Worm (Caenorhabditis elegans): ENCODE data around the gene nhr-41.
A peak's percentile ranks its signal among the peaks of the same experiment; 100 is the strongest.

Gene nhr-41

ce11 chrIV:1389021-1389420 is 3.0 kb downstream of the nhr-41 start:
- peak; percentile 41 for TF ChIP-seq nhr-90 (tag; optimal IDR thresholded peaks at IDR 0.05; ENCODE audit: poor library complexity)
- no peak for TF ChIP-seq sptf-1 (tag; optimal IDR thresholded peaks at IDR 0.05)
- peak; percentile 28 for TF ChIP-seq nhr-19 (GFP tag; conservative IDR thresholded peaks at IDR 0.05)
- TF ChIP-seq unc-86 (tag; optimal IDR thresholded peaks at IDR 0.05): no peak
- TF ChIP-seq elt-2 (tag; optimal IDR thresholded peaks at IDR 0.05): no peak
- no peak for TF ChIP-seq ceh-82 (tag; optimal IDR thresholded peaks at IDR 0.05)
- no peak for TF ChIP-seq ceh-88 (GFP tag; IDR thresholded peaks at IDR 0.05)
- no peak for TF ChIP-seq snpc-4 (tag; optimal IDR thresholded peaks at IDR 0.05)
- peak; percentile 9 for TF ChIP-seq swsn-7 (tag; optimal IDR thresholded peaks at IDR 0.05)
- TF ChIP-seq lin-39 (tag; optimal IDR thresholded peaks at IDR 0.05): no peak
- TF ChIP-seq snu-23 (GFP tag; optimal IDR thresholded peaks at IDR 0.05): peak; percentile 64
- peak; percentile 96 for TF ChIP-seq grh-1 (GFP tag; IDR thresholded peaks at IDR 0.05)
- TF ChIP-seq lin-14 (GFP tag; optimal IDR thresholded peaks at IDR 0.05): peak; percentile 64
- TF ChIP-seq alr-1 (tag; optimal IDR thresholded peaks at IDR 0.05; ENCODE audit: borderline replicate concordance): no peak
- peak in 1 of 2 experiments; percentile 3 for TF ChIP-seq mdl-1 (tag; optimal IDR thresholded peaks at IDR 0.05)
- TF ChIP-seq nhr-85 (tag): peak; percentile 89
- TF ChIP-seq lin-15B (tag; optimal IDR thresholded peaks at IDR 0.05): no peak
- no peak for TF ChIP-seq elt-3 (tag; optimal IDR thresholded peaks at IDR 0.05)
- TF ChIP-seq nhr-47 (tag; optimal IDR thresholded peaks at IDR 0.05): peak; percentile 29
- peak; percentile 66 for TF ChIP-seq nhr-71 (tag; optimal IDR thresholded peaks at IDR 0.05)
- TF ChIP-seq dpl-1 (GFP tag; optimal IDR thresholded peaks at IDR 0.05): peak in 1 of 3 experiments; percentile 24
- TF ChIP-seq nhr-20 (tag; optimal IDR thresholded peaks at IDR 0.05): peak; percentile 71
- peak; percentile 58 for TF ChIP-seq blmp-1 (tag; optimal IDR thresholded peaks at IDR 0.05)
- TF ChIP-seq efl-1 (optimal IDR thresholded peaks at IDR 0.05): peak in 1 of 2 experiments; percentile 7
- no peak for TF ChIP-seq efl-1 (GFP tag; optimal IDR thresholded peaks at IDR 0.05 in 1 of 2)
- TF ChIP-seq lsy-2 (tag; optimal IDR thresholded peaks at IDR 0.05): peak; percentile 22 to 25
- TF ChIP-seq mep-1 (tag; optimal IDR thresholded peaks at IDR 0.05): peak; percentile 7

ce11 chrIV:1389599-1389998 is 3.6 kb downstream of the nhr-41 start:
- TF ChIP-seq elt-2 (tag; optimal IDR thresholded peaks at IDR 0.05) (peak; percentile 42), skn-1 (tag; optimal IDR thresholded peaks at IDR 0.05) (no peak)

ce11 chrIV:1390102-1390501 is 4.1 kb downstream of the nhr-41 start:
- no peak for TF ChIP-seq blmp-1 (tag; optimal IDR thresholded peaks at IDR 0.05)
- no peak for TF ChIP-seq elt-3 (tag; optimal IDR thresholded peaks at IDR 0.05)
- TF ChIP-seq lin-13 (GFP tag; optimal IDR thresholded peaks at IDR 0.05): no peak
- no peak for TF ChIP-seq alr-1 (tag; optimal IDR thresholded peaks at IDR 0.05; ENCODE audit: borderline replicate concordance)
- TF ChIP-seq fkh-10 (GFP tag; optimal IDR thresholded peaks at IDR 0.05): no peak
- no peak for TF ChIP-seq unc-30 (tag; optimal IDR thresholded peaks at IDR 0.05)
- no peak for TF ChIP-seq ces-1 (GFP tag; optimal IDR thresholded peaks at IDR 0.05)
- no peak for TF ChIP-seq hlh-17 (GFP tag; optimal IDR thresholded peaks at IDR 0.05; ENCODE audit: borderline replicate concordance)
- TF ChIP-seq vab-15 (tag; optimal IDR thresholded peaks at IDR 0.05): no peak
- TF ChIP-seq tbx-2 (tag; optimal IDR thresholded peaks at IDR 0.05): no peak
- no peak for TF ChIP-seq egl-27 (tag; optimal IDR thresholded peaks at IDR 0.05)
- no peak for TF ChIP-seq skn-1 (tag; optimal IDR thresholded peaks at IDR 0.05)
- no peak for TF ChIP-seq ets-5 (GFP tag; IDR thresholded peaks at IDR 0.05)
- no peak for TF ChIP-seq hpl-2 (GFP tag; optimal IDR thresholded peaks at IDR 0.05)
- no peak for TF ChIP-seq F16B12.6 (tag; optimal IDR thresholded peaks at IDR 0.05)

Data from whole organism, L1 larva.